Worm (Caenorhabditis elegans) whole organism, L4 larva: ENCODE data around the gene F27B10.1.

Source experiments
- Y105C5A.15 ChIP-seq: fragments of 200-800 bp; sonication (Bioruptor generic); IDR thresholded peaks from 2 replicates; pipeline ENCODE4 v1.3.6; 2022; ENCODE audit warnings: missing genetic modification characterization, missing compliant biosample characterization
- aha-1 ChIP-seq: fragments of 150-350 bp; peaks from one replicate; lab custom pipeline; 2014; ENCODE audit warnings: missing biosample characterization, missing genetic modification characterization
- arid-1 ChIP-seq: fragments of 200-800 bp; sonication (Bioruptor generic); conservative IDR thresholded peaks from 2 replicates; pipeline ENCODE4 v1.3.6; 2022; ENCODE audit warnings: missing genetic modification reagents, missing genetic modification characterization, missing compliant biosample characterization
- ceh-62 ChIP-seq: sonication (generic microtip); optimal IDR thresholded peaks from 2 replicates; lab custom pipeline; 2017; ENCODE audit warnings: missing biosample characterization, missing genetic modification characterization
- ces-1 ChIP-seq: fragments of 150-350 bp; sonication (generic microtip); optimal IDR thresholded peaks from 4 replicates; lab custom pipeline; 2014; ENCODE audit warnings: missing biosample characterization, missing genetic modification reagents, missing genetic modification characterization
- daf-16 ChIP-seq, 3 experiments: sonication (generic microtip); optimal IDR thresholded peaks; 2 replicates each; lab custom pipeline; 2016 to 2017; ENCODE audit warnings: missing genetic modification characterization in 3 of 3, missing genetic modification reagents in 3 of 3, mild to moderate bottlenecking in 2 of 3, missing compliant biosample characterization in 2 of 3, missing biosample characterization in 1 of 3, moderate library complexity in 1 of 3
- fkh-10 ChIP-seq: fragments of 150-350 bp; optimal IDR thresholded peaks from 2 replicates; lab custom pipeline; 2014; ENCODE audit warnings: missing biosample characterization, missing genetic modification reagents, missing genetic modification characterization
- lin-29 ChIP-seq: fragments of 200-800 bp; sonication (Bioruptor generic); IDR thresholded peaks from 2 replicates; pipeline ENCODE4 v1.3.6; 2022; ENCODE audit warnings: missing genetic modification reagents, missing genetic modification characterization, missing compliant biosample characterization
- madf-5 ChIP-seq, 2 experiments: fragments of 200-800 bp; sonication (Bioruptor generic); IDR thresholded peaks; 2 replicates each; pipeline ENCODE4 v1.3.6; 2022; ENCODE audit warnings: missing compliant biosample characterization in 2 of 2, missing genetic modification characterization in 2 of 2
- madf-9 ChIP-seq: fragments of 200-800 bp; sonication (Bioruptor generic); conservative IDR thresholded peaks from 2 replicates; pipeline ENCODE4 v1.3.6; 2022; ENCODE audit warnings: missing genetic modification reagents, missing genetic modification characterization, missing compliant biosample characterization
- mep-1 ChIP-seq: fragments of 150-350 bp; sonication (generic microtip); optimal IDR thresholded peaks from 3 replicates; lab custom pipeline; 2014; ENCODE audit warnings: missing biosample characterization, missing genetic modification characterization
- mes-2 ChIP-seq: sonication (generic microtip); optimal IDR thresholded peaks from 2 replicates; lab custom pipeline; 2016; ENCODE audit warnings: missing genotype, mild to moderate bottlenecking, missing genetic modification characterization, missing compliant biosample characterization; ENCODE audit not compliant: poor library complexity, severe bottlenecking
- mxl-3 ChIP-seq: fragments of 200-800 bp; sonication (Bioruptor generic); optimal IDR thresholded peaks from 2 replicates; lab custom pipeline; 2018; ENCODE audit warnings: mild to moderate bottlenecking, missing genetic modification characterization, missing compliant biosample characterization
- nhr-10 ChIP-seq: fragments of 150-350 bp; optimal IDR thresholded peaks from 2 replicates; lab custom pipeline; 2014; ENCODE audit warnings: missing biosample characterization, missing genetic modification characterization
- nhr-111 ChIP-seq: fragments of 200-800 bp; sonication (Bioruptor generic); optimal IDR thresholded peaks from 2 replicates; lab custom pipeline; 2018; ENCODE audit warnings: mild to moderate bottlenecking, missing genetic modification characterization, missing compliant biosample characterization
- nhr-237 ChIP-seq: sonication (generic microtip); optimal IDR thresholded peaks from 2 replicates; lab custom pipeline; 2017; ENCODE audit warnings: missing biosample characterization, missing genetic modification characterization
- nhr-48 ChIP-seq: sonication (generic microtip); optimal IDR thresholded peaks from 2 replicates; lab custom pipeline; 2016; ENCODE audit warnings: mild to moderate bottlenecking, missing genetic modification characterization, missing compliant biosample characterization
- nhr-76 ChIP-seq: fragments of 150-350 bp; optimal IDR thresholded peaks from 2 replicates; lab custom pipeline; 2014; ENCODE audit warnings: missing biosample characterization, missing genetic modification characterization
- rbr-2 ChIP-seq: sonication (generic microtip); optimal IDR thresholded peaks from 2 replicates; lab custom pipeline; 2016; ENCODE audit warnings: missing genotype, missing genetic modification characterization, missing compliant biosample characterization
- set-16 ChIP-seq: fragments of 200-800 bp; sonication (Bioruptor generic); IDR thresholded peaks from 2 replicates; pipeline ENCODE4 v1.3.6; 2022; ENCODE audit warnings: missing genetic modification reagents, missing genetic modification characterization, missing compliant biosample characterization
- snpc-4 ChIP-seq: fragments of 150-350 bp; optimal IDR thresholded peaks from 2 replicates; lab custom pipeline; 2014; ENCODE audit warnings: missing biosample characterization, missing genetic modification characterization
- unc-62 ChIP-seq, 3 experiments: fragments of 150-350 bp in 1 of 3; sonication (generic microtip); optimal IDR thresholded peaks in 2 of 3; peaks in 1 of 3; 1 replicate in 1 of 3; 2 replicates in 2 of 3; lab custom pipeline; 2014 to 2017; ENCODE audit warnings: missing biosample characterization in 3 of 3, missing genetic modification characterization in 3 of 3, missing genetic modification reagents in 3 of 3, missing genotype in 1 of 3
- ztf-11 ChIP-seq: fragments of 150-350 bp; optimal IDR thresholded peaks from 2 replicates; lab custom pipeline; 2014; ENCODE audit warnings: missing biosample characterization, missing genetic modification characterization

The F27B10.1 gene

ce11 chrV:7103247-7103646, 30.8 kb downstream of the F27B10.1 start, which contains the start of gene odr-2:
odr-2 (plus strand) TSS chrV:7103547.
- TF ChIP-seq Y105C5A.15 (GFP tag; lab: Robert Waterston, UW), result no peak
- no peak for TF ChIP-seq nhr-76

ce11 chrV:7106499-7107152, 34.2 kb downstream of the F27B10.1 start:
- TF ChIP-seq fkh-10 (GFP tag; lab: Kevin White, UChicago) (peak; percentile 59), set-16 (peak; percentile 52; the same call in 1 of the 2 replicates), daf-16 (GFP tag; optimal IDR thresholded peaks at IDR 0.05; lab: Kevin White, UChicago) (no peak), daf-16 (tag; optimal IDR thresholded peaks at IDR 0.05; lab: Kevin White, UChicago) (no peak)

ce11 chrV:7110370-7110769, 38.0 kb downstream of the F27B10.1 start:
- TF ChIP-seq mes-2 (tag; lab: Kevin White, UChicago) (no peak), nhr-111 (no peak), madf-5 (GFP tag; IDR thresholded peaks at IDR 0.05; lab: Robert Waterston, UW) (no peak)

DNA sequence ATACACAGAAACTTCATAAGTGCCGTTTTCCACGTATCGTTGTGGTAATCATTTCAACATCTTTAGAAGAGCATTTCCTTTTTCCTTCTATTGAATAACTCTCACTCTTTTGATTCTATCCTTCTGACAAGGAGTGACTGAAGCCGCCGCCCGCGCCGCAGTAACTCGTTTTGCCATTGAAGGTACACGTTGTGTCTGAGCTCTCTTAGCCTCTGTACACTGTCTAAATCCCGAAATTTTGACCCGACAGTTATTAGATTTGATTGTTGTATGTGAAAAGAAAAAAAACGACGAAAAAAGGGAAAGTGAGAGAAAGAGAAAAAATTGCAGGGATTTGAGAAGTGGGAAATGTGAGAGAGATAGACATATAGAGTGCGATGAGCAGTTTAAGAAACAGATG, 38.9 kb downstream of the F27B10.1 start:
- TF ChIP-seq fkh-10 (GFP tag; lab: Kevin White, UChicago) (peak; percentile 80), snpc-4 (no peak), unc-62 (GFP tag; optimal IDR thresholded peaks at IDR 0.05 in 1 of 2; lab: Kevin White, UChicago) (peak in 1 of 2 experiments; percentile 56), unc-62 (tag; optimal IDR thresholded peaks at IDR 0.05; lab: Kevin White, UChicago) (no peak), ces-1 (GFP tag; lab: Kevin White, UChicago) (peak; percentile 71), rbr-2 (tag; lab: Kevin White, UChicago) (peak; percentile 24)

DNA sequence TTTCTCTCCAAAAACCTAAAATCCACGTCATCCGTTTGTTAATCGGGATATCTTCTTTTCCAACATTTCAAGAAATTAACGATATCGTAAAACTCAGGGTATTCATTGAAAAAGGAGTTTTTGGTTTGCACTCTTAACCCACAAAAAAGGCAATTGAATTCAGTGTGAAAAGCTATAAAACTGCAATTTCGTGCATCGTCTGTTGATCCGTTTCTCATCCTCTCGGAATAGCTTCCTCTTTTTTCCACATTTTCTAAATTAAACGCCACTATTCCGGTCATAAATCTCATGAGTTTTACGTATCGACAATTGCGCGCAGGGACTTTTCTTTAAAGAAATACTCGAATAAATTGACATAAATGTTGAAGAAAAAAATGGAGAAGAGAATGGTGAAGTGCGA, 39.8 kb downstream of the F27B10.1 start:
- TF ChIP-seq aha-1 (tag; lab: Kevin White, UChicago), result peak; percentile 62
- no peak for TF ChIP-seq lin-29 (GFP tag; lab: Robert Waterston, UW)
- no peak for TF ChIP-seq mes-2 (tag; lab: Kevin White, UChicago)
- no peak for TF ChIP-seq mep-1
- TF ChIP-seq madf-9 (GFP tag; lab: Robert Waterston, UW), result no peak
- peak in 1 of 2 experiments; percentile 89 for TF ChIP-seq unc-62 (GFP tag; optimal IDR thresholded peaks at IDR 0.05 in 1 of 2; lab: Kevin White, UChicago)
- TF ChIP-seq unc-62 (tag; optimal IDR thresholded peaks at IDR 0.05; lab: Kevin White, UChicago), result no peak
- TF ChIP-seq ceh-62, result no peak

DNA sequence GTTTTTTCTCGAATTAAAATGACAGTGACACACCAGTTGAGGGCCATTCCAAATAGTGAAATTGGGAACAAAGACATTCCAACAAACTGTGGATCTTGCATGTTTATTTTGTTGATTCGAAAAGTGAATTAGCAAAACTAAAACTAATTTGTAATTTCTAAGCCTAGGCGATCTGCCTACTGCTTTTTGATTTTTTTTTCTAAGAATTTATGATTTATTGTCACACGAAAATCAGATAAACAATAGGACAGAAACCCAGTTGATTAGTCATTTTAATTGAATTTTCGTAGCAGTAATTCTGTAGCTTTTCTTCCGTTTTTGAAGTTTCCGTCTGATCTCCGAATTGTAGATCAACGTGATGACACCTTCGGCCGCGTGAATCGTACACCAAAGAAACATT, 46.4 kb downstream of the F27B10.1 start, which contains the start of gene srx-33:
Gene srx-33 (minus strand): TSS at position 101 of the 400 bp plus-strand sequence.
- TF ChIP-seq madf-5 (GFP tag; IDR thresholded peaks at IDR 0.05; lab: Robert Waterston, UW), result no peak

DNA sequence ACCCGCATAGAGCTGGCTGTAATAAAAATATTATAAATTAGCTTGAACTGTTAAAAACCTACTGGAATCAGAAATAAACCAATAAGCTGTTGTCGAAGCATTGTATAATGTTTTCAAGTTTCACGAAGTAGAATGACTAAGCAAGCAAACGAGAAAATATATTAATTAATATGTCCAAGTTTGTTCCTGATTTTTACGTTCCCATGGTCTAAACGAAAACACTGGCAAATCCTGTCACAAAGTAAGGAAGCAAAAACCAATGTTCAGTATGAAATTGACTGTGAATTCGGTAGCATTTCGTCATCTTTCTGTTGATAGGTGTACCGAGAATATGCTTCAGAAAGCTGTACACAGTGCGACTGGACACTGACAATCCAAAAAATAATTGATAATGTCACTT, 47.8 kb downstream of the F27B10.1 start, which contains the start of gene srx-34:
Gene srx-34 (minus strand): TSS at position 101 of the 400 bp plus-strand sequence.
- no peak for TF ChIP-seq nhr-76
- no peak for TF ChIP-seq mxl-3
- TF ChIP-seq arid-1, result no peak
- no peak for TF ChIP-seq nhr-48 (tag; lab: Kevin White, UChicago)
- no peak for TF ChIP-seq nhr-10 (tag; lab: Kevin White, UChicago)

DNA sequence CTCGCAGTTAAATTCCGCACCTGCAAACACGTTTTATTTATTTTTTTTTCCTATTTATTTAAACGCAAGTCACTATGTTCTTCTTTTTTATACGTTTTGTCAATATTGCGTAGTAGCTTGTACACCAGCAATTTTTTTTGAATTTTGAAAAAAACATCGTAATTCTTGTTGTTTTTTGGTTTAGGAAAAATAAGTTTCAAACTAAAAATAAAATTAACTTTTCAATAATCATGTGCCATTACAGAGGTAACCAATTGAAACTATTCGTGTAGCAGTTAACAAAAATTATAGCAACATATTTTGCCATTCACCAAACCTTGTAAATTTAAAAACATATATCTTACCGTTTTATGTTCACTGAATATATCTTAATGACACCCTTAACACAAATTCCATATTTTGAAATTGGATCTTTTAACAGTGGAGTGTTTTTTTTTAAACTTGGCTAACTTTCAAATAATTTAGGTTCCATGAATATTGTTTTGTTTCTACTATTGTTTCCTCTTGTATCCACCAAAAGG, 50.8 kb downstream of the F27B10.1 start, which contains the start of gene lmd-5:
Gene lmd-5 (plus strand): TSS at position 471 of the 521 bp plus-strand sequence.
- TF ChIP-seq aha-1 (tag; lab: Kevin White, UChicago) (peak; percentile 91), ztf-11 (tag; lab: Kevin White, UChicago) (no peak), nhr-237 (tag; lab: Kevin White, UChicago) (no peak), unc-62 (GFP tag; optimal IDR thresholded peaks at IDR 0.05 in 1 of 2; lab: Kevin White, UChicago) (peak in 1 of 2 experiments; percentile 67), unc-62 (tag; optimal IDR thresholded peaks at IDR 0.05; lab: Kevin White, UChicago) (no peak)
